Worm (Caenorhabditis elegans) whole organism, L1 larva: ENCODE data around the gene jtr-1.

ENCODE experiments used
- ceh-82 ChIP-seq, 3 experiments: fragments of 150-350 bp in 1 of 3; sonication (generic microtip) in 2 of 3; optimal IDR thresholded peaks; 2 replicates each; lab custom pipeline; 2014 to 2017; ENCODE audit warnings: missing biosample characterization in 3 of 3, missing genetic modification characterization in 3 of 3
- ces-1 ChIP-seq: fragments of 150-350 bp; optimal IDR thresholded peaks from 2 replicates; lab custom pipeline; 2014; ENCODE audit warnings: missing biosample characterization, missing genetic modification reagents, missing genetic modification characterization
- dpl-1 ChIP-seq, 3 experiments: fragments of 150-350 bp in 2 of 3; sonication (generic microtip) in 1 of 3; optimal IDR thresholded peaks; 2 replicates each; lab custom pipeline; 2014 to 2017; ENCODE audit warnings: missing biosample characterization in 3 of 3, missing genetic modification characterization in 3 of 3, missing genetic modification reagents in 3 of 3
- elt-3 ChIP-seq, 6 experiments: fragments of 150-350 bp in 1 of 6; sonication (generic microtip); optimal IDR thresholded peaks; 2 replicates each; lab custom pipeline; 2017 to 2018; ENCODE audit warnings: missing biosample characterization in 6 of 6, missing genetic modification characterization in 6 of 6, inconsistent platforms in 1 of 6
- lin-13 ChIP-seq: fragments of 150-350 bp; optimal IDR thresholded peaks from 2 replicates; lab custom pipeline; 2014; ENCODE audit warnings: missing biosample characterization, missing genetic modification reagents, missing genetic modification characterization
- nhr-12 ChIP-seq: sonication (generic microtip); optimal IDR thresholded peaks from 2 replicates; lab custom pipeline; 2017; ENCODE audit warnings: missing biosample characterization, missing genetic modification characterization
- nhr-77 ChIP-seq: fragments of 150-350 bp; optimal IDR thresholded peaks from 2 replicates; lab custom pipeline; 2014; ENCODE audit warnings: missing biosample characterization, missing genetic modification characterization

- TF ChIP-seq dpl-1 (GFP tag; optimal IDR thresholded peaks at IDR 0.05; lab: Kevin White, UChicago) (no peak), ces-1 (GFP tag; lab: Kevin White, UChicago) (no peak), elt-3 (tag; optimal IDR thresholded peaks at IDR 0.05; lab: Kevin White, UChicago) (peak in 1 of 6 experiments; percentile 20), nhr-12 (no peak), ceh-82 (tag; optimal IDR thresholded peaks at IDR 0.05; lab: Kevin White, UChicago) (no peak), lin-13 (GFP tag; lab: Kevin White, UChicago) (no peak), nhr-77 (tag; lab: Kevin White, UChicago) (no peak)
Measured at ce11 chrIV:1403960-1404359, 16.8 kb upstream of the jtr-1 start.
